Worm (Caenorhabditis elegans) whole organism, L1 larva: Measurements from ENCODE around the gene sex-1.
A peak's percentile ranks its signal among the peaks of the same experiment; 100 is the strongest.

Source experiments
- C04F5.9 ChIP-seq: sonication (generic microtip); optimal IDR thresholded peaks from 2 replicates; lab custom pipeline; 2016; ENCODE audit warnings: missing genetic modification characterization, missing compliant biosample characterization
- alr-1 ChIP-seq: fragments of 200-800 bp; sonication (Bioruptor generic); optimal IDR thresholded peaks from 2 replicates; lab custom pipeline; 2018; ENCODE audit warnings: borderline replicate concordance, mild to moderate bottlenecking, missing genetic modification characterization, missing compliant biosample characterization
- ama-1 ChIP-seq: fragments of 150-350 bp; optimal IDR thresholded peaks from 2 replicates; lab custom pipeline; 2014
- blmp-1 ChIP-seq: fragments of 150-350 bp; optimal IDR thresholded peaks from 2 replicates; lab custom pipeline; 2014; ENCODE audit warnings: missing biosample characterization, missing genetic modification characterization
- ces-1 ChIP-seq: fragments of 150-350 bp; optimal IDR thresholded peaks from 2 replicates; lab custom pipeline; 2014; ENCODE audit warnings: missing biosample characterization, missing genetic modification reagents, missing genetic modification characterization
- dsc-1 ChIP-seq: sonication (generic microtip); optimal IDR thresholded peaks from 2 replicates; lab custom pipeline; 2016; ENCODE audit warnings: mild to moderate bottlenecking, missing genetic modification characterization, missing compliant biosample characterization
- efl-1 ChIP-seq, 4 experiments: fragments of 150-350 bp; optimal IDR thresholded peaks in 3 of 4; peaks in 1 of 4; 1 replicate in 1 of 4; 2 replicates in 3 of 4; lab custom pipeline; 2014; ENCODE audit warnings: missing biosample characterization in 2 of 4, missing genetic modification characterization in 2 of 4, missing genetic modification reagents in 2 of 4
- elt-3 ChIP-seq, 6 experiments: fragments of 150-350 bp in 1 of 6; sonication (generic microtip); optimal IDR thresholded peaks; 2 replicates each; lab custom pipeline; 2017 to 2018; ENCODE audit warnings: missing biosample characterization in 6 of 6, missing genetic modification characterization in 6 of 6, inconsistent platforms in 1 of 6
- fkh-10 ChIP-seq: sonication (generic microtip); optimal IDR thresholded peaks from 2 replicates; lab custom pipeline; 2017; ENCODE audit warnings: missing biosample characterization, missing genetic modification reagents, missing genetic modification characterization
- fkh-4 ChIP-seq: sonication (generic microtip); optimal IDR thresholded peaks from 2 replicates; lab custom pipeline; 2016; ENCODE audit warnings: missing compliant biosample characterization, missing genetic modification characterization, borderline replicate concordance
- grh-1 ChIP-seq: fragments of 200-800 bp; sonication (Bioruptor generic); IDR thresholded peaks from 2 replicates; pipeline ENCODE4 v1.3.6; 2022; ENCODE audit warnings: missing genetic modification reagents, missing genetic modification characterization, missing compliant biosample characterization
- hpl-2 ChIP-seq: fragments of 150-350 bp; optimal IDR thresholded peaks from 2 replicates; lab custom pipeline; 2014; ENCODE audit warnings: missing biosample characterization, missing genetic modification reagents, missing genetic modification characterization
- irx-1 ChIP-seq: sonication (generic microtip); optimal IDR thresholded peaks from 2 replicates; lab custom pipeline; 2016; ENCODE audit warnings: missing genetic modification characterization, missing compliant biosample characterization
- lin-14 ChIP-seq: fragments of 200-800 bp; sonication (Bioruptor generic); optimal IDR thresholded peaks from 2 replicates; lab custom pipeline; 2018; ENCODE audit warnings: mild to moderate bottlenecking, missing genetic modification characterization, moderate library complexity, missing compliant biosample characterization
- lin-35 ChIP-seq, 2 experiments: fragments of 150-350 bp; optimal IDR thresholded peaks; 2 replicates each; lab custom pipeline; 2014; ENCODE audit warnings: missing biosample characterization in 2 of 2, missing genetic modification characterization in 2 of 2, missing genetic modification reagents in 2 of 2
- mab-9 ChIP-seq: fragments of 200-800 bp; sonication (Bioruptor generic); IDR thresholded peaks from 2 replicates; pipeline ENCODE4 v1.3.6; 2022; ENCODE audit warnings: missing genetic modification reagents, missing genetic modification characterization, missing compliant biosample characterization
- mdl-1 ChIP-seq, 2 experiments: fragments of 150-350 bp; optimal IDR thresholded peaks; 2 replicates each; lab custom pipeline; 2014 to 2017; ENCODE audit warnings: missing biosample characterization in 2 of 2, missing genetic modification characterization in 2 of 2, inconsistent platforms in 1 of 2
- mep-1 ChIP-seq: fragments of 150-350 bp; optimal IDR thresholded peaks from 2 replicates; lab custom pipeline; 2014; ENCODE audit warnings: missing biosample characterization, missing genetic modification characterization
- nhr-11 ChIP-seq: fragments of 150-350 bp; optimal IDR thresholded peaks from 2 replicates; lab custom pipeline; 2014; ENCODE audit warnings: missing biosample characterization, missing genetic modification characterization
- nhr-19 ChIP-seq: fragments of 200-800 bp; sonication (Bioruptor generic); conservative IDR thresholded peaks from 2 replicates; pipeline ENCODE4 v1.3.6; 2022; ENCODE audit warnings: missing genetic modification characterization, missing compliant biosample characterization
- nhr-20 ChIP-seq: sonication (generic microtip); optimal IDR thresholded peaks from 2 replicates; lab custom pipeline; 2016; ENCODE audit warnings: mild to moderate bottlenecking, missing genetic modification characterization, missing compliant biosample characterization
- nhr-71 ChIP-seq: sonication (generic microtip); optimal IDR thresholded peaks from 2 replicates; lab custom pipeline; 2016; ENCODE audit warnings: mild to moderate bottlenecking, missing genetic modification characterization, moderate library complexity, missing compliant biosample characterization
- nhr-85 ChIP-seq: sonication (generic microtip); peaks from one replicate; lab custom pipeline; 2016; ENCODE audit warnings: missing genetic modification characterization, inconsistent platforms, missing compliant biosample characterization
- pag-3 ChIP-seq: sonication (generic microtip); optimal IDR thresholded peaks from 2 replicates; lab custom pipeline; 2017; ENCODE audit warnings: missing genetic modification characterization, mild to moderate bottlenecking, missing compliant biosample characterization, antibody characterized with exemption, borderline replicate concordance; ENCODE audit not compliant: insufficient read depth
- pqm-1 ChIP-seq: sonication (generic microtip); optimal IDR thresholded peaks from 3 replicates; lab custom pipeline; 2017; ENCODE audit warnings: missing biosample characterization, missing genetic modification characterization
- skn-1 ChIP-seq: fragments of 150-350 bp; optimal IDR thresholded peaks from 2 replicates; lab custom pipeline; 2014; ENCODE audit warnings: missing biosample characterization, missing genetic modification characterization
- snu-23 ChIP-seq: sonication (generic microtip); optimal IDR thresholded peaks from 2 replicates; lab custom pipeline; 2016; ENCODE audit warnings: missing genetic modification characterization, missing compliant biosample characterization
- vab-15 ChIP-seq: sonication (generic microtip); optimal IDR thresholded peaks from 2 replicates; lab custom pipeline; 2017; ENCODE audit warnings: missing genotype, mild to moderate bottlenecking, missing genetic modification characterization, missing compliant biosample characterization

The sex-1 gene

DNA sequence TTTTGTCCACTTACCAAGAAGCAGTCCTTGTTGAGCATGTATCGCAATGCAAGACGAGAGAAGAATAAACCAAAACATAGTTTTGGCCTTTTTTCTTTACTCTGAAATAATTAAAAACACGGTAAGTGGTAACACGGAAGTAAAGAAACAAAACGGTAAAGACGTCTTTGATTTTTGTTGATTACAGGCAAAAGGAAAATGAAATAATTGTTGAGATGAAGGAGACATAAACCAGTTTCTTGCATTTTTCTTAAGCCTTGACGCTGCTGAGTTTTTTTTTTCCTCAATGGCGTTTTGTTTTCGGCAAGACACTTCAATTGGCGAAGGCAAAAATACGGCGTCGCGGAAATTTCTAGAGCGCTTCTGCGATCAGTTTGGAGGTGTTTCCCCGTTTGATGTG is 31.6 kb upstream of the sex-1 start, which contains the start of gene zipt-13:
Gene zipt-13 (minus strand): TSS at position 101 of the 400 bp plus-strand sequence.
- no peak for TF ChIP-seq nhr-19
- TF ChIP-seq skn-1, result no peak
- TF ChIP-seq nhr-11 (tag; lab: Kevin White, UChicago), result no peak
- peak; percentile 13 for TF ChIP-seq lin-14
- TF ChIP-seq ces-1 (GFP tag; lab: Kevin White, UChicago), result no peak
- TF ChIP-seq mab-9 (GFP tag; lab: Robert Waterston, UW), result no peak
- TF ChIP-seq grh-1 (GFP tag; lab: Robert Waterston, UW), result no peak
- TF ChIP-seq blmp-1 (tag; lab: Kevin White, UChicago), result peak; percentile 32
- TF ChIP-seq nhr-85, result peak; percentile 82

DNA sequence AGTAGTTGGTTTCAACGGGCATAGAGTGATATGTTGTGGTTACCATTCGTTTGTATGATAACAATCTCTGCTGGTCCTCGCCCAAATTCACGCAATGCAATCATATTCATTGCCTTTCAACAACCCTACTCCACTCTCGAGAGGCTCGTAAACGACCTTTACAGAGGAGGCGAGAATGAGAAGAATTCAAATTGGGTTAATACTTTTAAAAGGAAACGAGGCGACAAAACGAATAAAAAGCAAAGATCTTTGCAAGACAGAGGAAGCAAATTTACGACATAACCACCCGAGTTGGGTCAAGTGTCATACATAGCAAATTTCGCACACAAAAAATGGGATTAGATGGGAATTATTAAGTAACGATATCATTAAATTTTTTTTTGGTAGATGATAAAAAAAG is 27.2 kb upstream of the sex-1 start:
- TF ChIP-seq efl-1 (optimal IDR thresholded peaks at IDR 0.05; lab: Kevin White, UChicago) (no peak), efl-1 (GFP tag; optimal IDR thresholded peaks at IDR 0.05 in 1 of 2; lab: Kevin White, UChicago) (peak in 1 of 2 experiments; percentile 5), lin-14 (peak; percentile 13), nhr-85 (no peak), blmp-1 (tag; lab: Kevin White, UChicago) (peak; percentile 29), mab-9 (GFP tag; lab: Robert Waterston, UW) (no peak)

DNA sequence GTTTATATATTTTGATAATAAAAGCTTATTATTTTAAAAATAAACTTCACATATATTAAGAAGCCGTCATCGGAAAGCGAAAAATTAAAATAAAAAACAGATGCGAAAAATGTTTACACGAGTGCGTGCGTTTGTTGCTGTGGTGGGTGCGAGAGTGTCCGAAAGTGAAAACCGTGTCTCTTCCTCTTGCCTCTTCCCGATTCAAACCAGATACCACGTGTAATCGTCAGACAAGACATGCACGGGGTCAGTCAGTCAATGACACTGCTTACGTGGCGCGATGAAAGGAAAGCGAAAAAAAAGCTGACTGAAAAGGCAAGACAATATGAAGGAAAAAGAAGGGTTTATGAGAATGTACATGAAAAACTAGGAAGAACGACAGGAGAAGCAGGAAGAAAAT is 25.7 kb upstream of the sex-1 start:
- TF ChIP-seq lin-35 (GFP tag; optimal IDR thresholded peaks at IDR 0.05; lab: Kevin White, UChicago), result peak in 1 of 2 experiments; percentile 26
- TF ChIP-seq lin-14, result peak; percentile 71
- peak in 1 of 6 experiments; percentile 18 for TF ChIP-seq elt-3 (tag; optimal IDR thresholded peaks at IDR 0.05; lab: Kevin White, UChicago)
- peak; percentile 1 for TF ChIP-seq nhr-20 (tag; lab: Kevin White, UChicago)
- TF ChIP-seq dsc-1 (tag; lab: Kevin White, UChicago), result peak; percentile 79
- TF ChIP-seq nhr-85, result peak; percentile 69
- TF ChIP-seq nhr-71 (tag; lab: Kevin White, UChicago), result peak; percentile 5
- peak; percentile 99 for TF ChIP-seq blmp-1 (tag; lab: Kevin White, UChicago)
- peak; percentile 41 for TF ChIP-seq mep-1 (tag; lab: Kevin White, UChicago)
- TF ChIP-seq snu-23, result peak; percentile 34
- TF ChIP-seq mdl-1 (tag; optimal IDR thresholded peaks at IDR 0.05; lab: Kevin White, UChicago), result peak in 1 of 2 experiments; percentile 63
- TF ChIP-seq pag-3, result no peak
- TF ChIP-seq pqm-1, result no peak
- TF ChIP-seq ama-1 (lab: Kevin White, UChicago), result no peak
- TF ChIP-seq irx-1 (tag; lab: Kevin White, UChicago), result no peak

ce11 chrX:10228094-10228746 is 23.0 kb upstream of the sex-1 start, which contains the start of gene C14H10.3:
TSS of gene C14H10.3 (minus strand) at chrX:10228137.
- peak; percentile 5 for TF ChIP-seq lin-14
- peak; percentile 83 for TF ChIP-seq blmp-1 (tag; lab: Kevin White, UChicago)
- TF ChIP-seq pag-3, result no peak
- TF ChIP-seq, all 84 proteins: peak for 2

DNA sequence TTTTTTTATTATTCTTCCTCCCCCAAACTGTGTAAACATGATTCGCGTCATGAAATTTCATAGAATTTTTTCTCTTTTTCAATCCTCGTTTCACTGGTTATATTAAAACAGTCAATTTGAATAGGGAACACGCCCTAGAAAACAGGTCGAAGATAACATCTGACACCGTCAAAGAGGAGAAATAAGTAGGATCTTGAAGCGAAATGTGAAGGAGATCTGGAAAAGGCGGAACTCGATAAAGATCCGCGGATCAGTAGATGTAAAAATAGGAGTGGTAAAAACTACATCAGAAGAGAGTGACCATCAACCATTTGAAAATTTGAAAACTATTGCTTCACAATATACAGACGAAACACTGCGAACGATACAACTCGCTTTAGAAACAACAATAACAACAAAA is 22.0 kb upstream of the sex-1 start:
- TF ChIP-seq vab-15 (no peak), alr-1 (tag; lab: Kevin White, UChicago) (no peak), blmp-1 (tag; lab: Kevin White, UChicago) (peak; percentile 13), C04F5.9 (tag; lab: Kevin White, UChicago) (no peak), hpl-2 (GFP tag; lab: Kevin White, UChicago) (no peak)

- TF ChIP-seq fkh-4 (no peak), mep-1 (tag; lab: Kevin White, UChicago) (no peak), lin-14 (peak; percentile 22), lin-35 (GFP tag; optimal IDR thresholded peaks at IDR 0.05; lab: Kevin White, UChicago) (no peak), fkh-10 (GFP tag; lab: Kevin White, UChicago) (peak; percentile 52)
Measured at ce11 chrX:10225845-10226244, 20.6 kb upstream of the sex-1 start.
